Worm (Caenorhabditis elegans): ENCODE data around the gene T19C3.2.
A peak's percentile ranks its signal among the peaks of the same experiment; 100 is the strongest.

T19C3.2 gene

ce11 chrIII:600316-600932, 16.9 kb downstream of the T19C3.2 start, which contains the start of gene lec-6 (continued):
- TF ChIP-seq nfyb-1 (GFP tag; IDR thresholded peaks at IDR 0.05): no peak
- TF ChIP-seq T07F8.4 (tag; optimal IDR thresholded peaks at IDR 0.05): no peak
- TF ChIP-seq dox-1 (GFP tag; IDR thresholded peaks at IDR 0.05): 0 out of 2 replicates have a peak, but pooled peaks have one; percentile 59
- TF ChIP-seq F22D6.2 (tag; optimal IDR thresholded peaks at IDR 0.05): no peak
- TF ChIP-seq somi-1 (GFP tag; optimal IDR thresholded peaks at IDR 0.05): no peak
- no peak for TF ChIP-seq ztf-25 (GFP tag; IDR thresholded peaks at IDR 0.05)
- no peak for TF ChIP-seq ama-1 (optimal IDR thresholded peaks at IDR 0.05)
- no peak for TF ChIP-seq ama-1 (GFP tag; optimal IDR thresholded peaks at IDR 0.05)
- TF ChIP-seq lsy-27 (tag; optimal IDR thresholded peaks at IDR 0.05; ENCODE audit: borderline replicate concordance, insufficient read depth): no peak
- no peak for TF ChIP-seq ceh-58 (GFP tag; IDR thresholded peaks at IDR 0.05)
- no peak for TF ChIP-seq mcd-1 (GFP tag; IDR thresholded peaks at IDR 0.05)
- no peak for TF ChIP-seq zfh-2 (GFP tag; conservative IDR thresholded peaks at IDR 0.05)
- TF ChIP-seq B0019.2 (GFP tag; conservative IDR thresholded peaks at IDR 0.05): no peak
- no peak for TF ChIP-seq Y79H2A.3 (GFP tag; conservative IDR thresholded peaks at IDR 0.05)
- no peak for TF ChIP-seq aptf-3 (GFP tag; IDR thresholded peaks at IDR 0.05)
- no peak for TF ChIP-seq ztf-18 (tag; optimal IDR thresholded peaks at IDR 0.05)
- no peak for TF ChIP-seq lag-1 (GFP tag; IDR thresholded peaks at IDR 0.05)
- no peak for TF ChIP-seq B0035.1 (tag; optimal IDR thresholded peaks at IDR 0.05)
- TF ChIP-seq F37B4.10 (GFP tag; IDR thresholded peaks at IDR 0.05): no peak
- no peak for TF ChIP-seq chd-7 (tag; optimal IDR thresholded peaks at IDR 0.05)
- TF ChIP-seq madf-6 (GFP tag; IDR thresholded peaks at IDR 0.05): no peak
- TF ChIP-seq tbp1 (GFP tag; optimal IDR thresholded peaks at IDR 0.05): peak; percentile 27
- no peak for TF ChIP-seq ztf-26 (tag; optimal IDR thresholded peaks at IDR 0.05)
- TF ChIP-seq F39B2.1 (GFP tag; IDR thresholded peaks at IDR 0.05): no peak
- TF ChIP-seq sea-2 (GFP tag; IDR thresholded peaks at IDR 0.05): no peak
- TF ChIP-seq ceh-79 (tag; optimal IDR thresholded peaks at IDR 0.05): no peak
- no peak for TF ChIP-seq C17E4.6 (GFP tag; IDR thresholded peaks at IDR 0.05)
- peak; percentile 35 for TF ChIP-seq F23B12.7 (tag; optimal IDR thresholded peaks at IDR 0.05; ENCODE audit: insufficient read depth)
- TF ChIP-seq ccch-3 (GFP tag; optimal IDR thresholded peaks at IDR 0.05): no peak
- TF ChIP-seq lsl-1 (GFP tag; optimal IDR thresholded peaks at IDR 0.05): no peak
- no peak for TF ChIP-seq F33H1.4 (GFP tag; IDR thresholded peaks at IDR 0.05)
- no peak for TF ChIP-seq bed-1 (GFP tag; IDR thresholded peaks at IDR 0.05)
- no peak for TF ChIP-seq zim-3 (tag; optimal IDR thresholded peaks at IDR 0.05)
- TF ChIP-seq K12H6.12 (tag; optimal IDR thresholded peaks at IDR 0.05): no peak
- no peak for TF ChIP-seq efl-1 (GFP tag; optimal IDR thresholded peaks at IDR 0.05)
- TF ChIP-seq pbrm-1 (GFP tag; IDR thresholded peaks at IDR 0.05): 0 out of 2 replicates have a peak, but pooled peaks have one; percentile 6
- no peak for TF ChIP-seq ceh-40 (GFP tag; IDR thresholded peaks at IDR 0.05)
- TF ChIP-seq hmg-20 (GFP tag; IDR thresholded peaks at IDR 0.05): no peak
- TF ChIP-seq lin-54 (GFP tag; optimal IDR thresholded peaks at IDR 0.05): no peak
- TF ChIP-seq sdz-38 (tag; optimal IDR thresholded peaks at IDR 0.05): no peak
- TF ChIP-seq cebp-2 (GFP tag; IDR thresholded peaks at IDR 0.05): no peak
- TF ChIP-seq madf-3 (GFP tag; IDR thresholded peaks at IDR 0.05): no peak
- no peak for TF ChIP-seq akir-1 (GFP tag; optimal IDR thresholded peaks at IDR 0.05)
- TF ChIP-seq egl-44 (GFP tag; IDR thresholded peaks at IDR 0.05): no peak
- no peak for TF ChIP-seq Y53F4B.3 (GFP tag; IDR thresholded peaks at IDR 0.05)
- TF ChIP-seq snpc-4 (GFP tag; optimal IDR thresholded peaks at IDR 0.05): no peak
- no peak for TF ChIP-seq snpc-4 (tag; optimal IDR thresholded peaks at IDR 0.05)
- no peak for TF ChIP-seq lir-1 (GFP tag; conservative IDR thresholded peaks at IDR 0.05)
- TF ChIP-seq Y56A3A.18 (GFP tag; IDR thresholded peaks at IDR 0.05): no peak
- no peak for TF ChIP-seq unc-62 (GFP tag; optimal IDR thresholded peaks at IDR 0.05)
